Fruit fly (Drosophila melanogaster) whole organism, adult: Measurements from ENCODE around the gene CG31075.

ENCODE experiments used
- CG11617 ChIP-seq: fragments of 200-800 bp; sonication (Bioruptor generic); optimal IDR thresholded peaks from 2 replicates; lab custom pipeline; 2017; ENCODE audit warnings: mild to moderate bottlenecking, missing biosample characterization, missing genetic modification reagents, missing genetic modification characterization
- CG12768 ChIP-seq: fragments of 200-800 bp; sonication (Bioruptor generic); optimal IDR thresholded peaks from 2 replicates; lab custom pipeline; 2017; ENCODE audit warnings: missing biosample characterization, missing genetic modification characterization, mild to moderate bottlenecking, moderate library complexity, missing genetic modification reagents
- CG14711 ChIP-seq: fragments of 200-800 bp; sonication (Bioruptor generic); optimal IDR thresholded peaks from 2 replicates; lab custom pipeline; 2018; ENCODE audit warnings: missing biosample characterization, mild to moderate bottlenecking, missing genetic modification characterization, moderate library complexity
- CG1620 ChIP-seq: fragments of 200-800 bp; sonication (Bioruptor generic); optimal IDR thresholded peaks from 2 replicates; lab custom pipeline; 2016; ENCODE audit warnings: missing biosample characterization, missing genetic modification characterization
- CG5204 ChIP-seq: fragments of 200-800 bp; sonication (Bioruptor generic); optimal IDR thresholded peaks from 2 replicates; lab custom pipeline; 2016; ENCODE audit warnings: missing biosample characterization, missing genetic modification characterization
- Clk ChIP-seq: fragments of 200-800 bp; sonication (Bioruptor generic); optimal IDR thresholded peaks from 2 replicates; lab custom pipeline; 2017; ENCODE audit warnings: missing biosample characterization, missing genetic modification characterization
- Crg-1 ChIP-seq: fragments of 200-800 bp; sonication (Bioruptor generic); optimal IDR thresholded peaks from 2 replicates; lab custom pipeline; 2016; ENCODE audit warnings: missing biosample characterization, missing genetic modification characterization
- Mnt ChIP-seq: fragments of 200-800 bp; sonication (Bioruptor generic); optimal IDR thresholded peaks from 2 replicates; lab custom pipeline; 2016; ENCODE audit warnings: missing biosample characterization, mild to moderate bottlenecking, missing genetic modification characterization
- bab1 ChIP-seq: fragments of 200-800 bp; sonication (Bioruptor generic); optimal IDR thresholded peaks from 3 replicates; lab custom pipeline; 2019; ENCODE audit warnings: missing biosample characterization, mild to moderate bottlenecking, missing genetic modification characterization, moderate library complexity
- cic ChIP-seq: fragments of 200-800 bp; sonication (Bioruptor generic); optimal IDR thresholded peaks from 2 replicates; lab custom pipeline; 2017; ENCODE audit warnings: missing biosample characterization, mild to moderate bottlenecking, missing genetic modification characterization, moderate library complexity
- kay ChIP-seq: fragments of 200-800 bp; sonication (Bioruptor generic); peaks from one replicate; lab custom pipeline; 2016; ENCODE audit warnings: missing biosample characterization, missing genetic modification characterization, borderline replicate concordance
- ovo ChIP-seq: fragments of 200-800 bp; sonication (Bioruptor generic); optimal IDR thresholded peaks from 2 replicates; lab custom pipeline; 2016; ENCODE audit warnings: missing biosample characterization, missing genetic modification characterization
- tj ChIP-seq: fragments of 200-800 bp; sonication (Bioruptor generic); optimal IDR thresholded peaks from 3 replicates; lab custom pipeline; 2017; ENCODE audit warnings: missing biosample characterization, mild to moderate bottlenecking, missing genetic modification characterization, moderate library complexity

dm6 chr3R:26957132-26957531 is 31.2 kb downstream of the CG31075 start:
- no peak for TF ChIP-seq kay (GFP tag; lab: Kevin White, UChicago)
- no peak for TF ChIP-seq CG11617 (GFP tag; lab: Kevin White, UChicago)
- TF ChIP-seq CG14711: no peak
- TF ChIP-seq Mnt (GFP tag; lab: Kevin White, UChicago): no peak
- TF ChIP-seq cic: no peak
- TF ChIP-seq tj (GFP tag; lab: Kevin White, UChicago): no peak
- no peak for TF ChIP-seq Crg-1
- no peak for TF ChIP-seq CG12768 (GFP tag; lab: Kevin White, UChicago)
- TF ChIP-seq bab1: no peak
- TF ChIP-seq ovo (GFP tag; lab: Kevin White, UChicago): no peak
- no peak for TF ChIP-seq Clk (GFP tag; lab: Kevin White, UChicago)
- no peak for TF ChIP-seq CG1620 (GFP tag; lab: Kevin White, UChicago)
- TF ChIP-seq CG5204 (GFP tag; lab: Kevin White, UChicago): no peak
